Worm (Caenorhabditis elegans): Measurements from ENCODE around the gene exc-5.
A peak's percentile ranks its signal among the peaks of the same experiment; 100 is the strongest.

Gene exc-5

DNA sequence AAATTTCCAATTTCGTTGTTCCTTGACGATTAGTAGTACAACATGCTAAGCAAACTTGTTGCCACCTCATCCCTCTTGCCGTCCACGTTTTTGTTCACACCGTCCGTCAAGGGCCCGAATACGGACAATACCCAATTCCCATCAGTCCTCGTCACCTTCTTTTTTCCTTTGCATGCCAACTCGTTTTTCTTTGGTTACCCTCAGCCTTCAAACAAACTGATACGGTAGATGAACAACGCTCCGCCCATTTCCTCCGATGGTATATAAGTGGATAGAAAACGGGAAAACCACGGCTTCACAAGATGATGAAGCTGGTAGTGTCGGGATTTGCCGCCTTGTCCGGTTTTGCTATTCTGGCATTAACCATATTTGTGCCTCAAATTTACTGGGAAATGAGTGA is 34.4 kb upstream of the exc-5 start, which contains the start of gene col-118:
Gene col-118 (plus strand): TSS at position 301 of the 400 bp plus-strand sequence.
- TF ChIP-seq ztf-16 (tag; optimal IDR thresholded peaks at IDR 0.05) (no peak), che-1 (tag; optimal IDR thresholded peaks at IDR 0.05) (no peak), nhr-11 (tag; optimal IDR thresholded peaks at IDR 0.05) (no peak), ceh-31 (tag; optimal IDR thresholded peaks at IDR 0.05) (no peak), ttx-3 (tag; optimal IDR thresholded peaks at IDR 0.05) (no peak), dmd-4 (tag; optimal IDR thresholded peaks at IDR 0.05; ENCODE audit: borderline replicate concordance) (no peak), pqm-1 (tag; optimal IDR thresholded peaks at IDR 0.05) (no peak), eyg-1 (tag; optimal IDR thresholded peaks at IDR 0.05) (no peak), T23F11.4 (GFP tag; optimal IDR thresholded peaks at IDR 0.05) (no peak), F13H6.1 (tag; optimal IDR thresholded peaks at IDR 0.05) (no peak), ceh-14 (tag; optimal IDR thresholded peaks at IDR 0.05) (no peak), mec-3 (tag; optimal IDR thresholded peaks at IDR 0.05; ENCODE audit: borderline replicate concordance) (no peak), hlh-8 (tag; optimal IDR thresholded peaks at IDR 0.05) (no peak), pax-1 (tag; optimal IDR thresholded peaks at IDR 0.05) (no peak)

DNA sequence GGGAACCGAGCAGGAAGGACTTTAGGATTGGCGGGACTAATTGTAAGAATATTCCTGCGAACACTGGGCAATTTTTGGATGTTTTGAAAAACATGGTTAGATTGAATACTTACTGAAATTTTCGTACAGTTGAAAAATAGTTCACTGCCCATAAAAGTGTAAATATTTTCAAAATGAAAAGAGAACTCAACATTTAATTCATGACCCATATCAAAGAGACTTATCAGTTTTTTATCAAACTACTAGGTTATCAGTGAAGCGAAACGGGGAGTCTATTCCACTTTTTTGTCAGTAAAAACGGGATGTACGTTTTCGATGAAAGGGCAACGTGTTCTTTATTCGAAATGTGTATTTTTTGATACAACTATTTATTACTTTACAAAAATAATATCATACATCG is 32.5 kb upstream of the exc-5 start:
- TF ChIP-seq K09A11.1 (tag; optimal IDR thresholded peaks at IDR 0.05; ENCODE audit: insufficient read depth): no peak
- no peak for TF ChIP-seq K02D7.2 (tag; optimal IDR thresholded peaks at IDR 0.05)
- peak; percentile 59 for TF ChIP-seq elt-2 (tag; optimal IDR thresholded peaks at IDR 0.05)

DNA sequence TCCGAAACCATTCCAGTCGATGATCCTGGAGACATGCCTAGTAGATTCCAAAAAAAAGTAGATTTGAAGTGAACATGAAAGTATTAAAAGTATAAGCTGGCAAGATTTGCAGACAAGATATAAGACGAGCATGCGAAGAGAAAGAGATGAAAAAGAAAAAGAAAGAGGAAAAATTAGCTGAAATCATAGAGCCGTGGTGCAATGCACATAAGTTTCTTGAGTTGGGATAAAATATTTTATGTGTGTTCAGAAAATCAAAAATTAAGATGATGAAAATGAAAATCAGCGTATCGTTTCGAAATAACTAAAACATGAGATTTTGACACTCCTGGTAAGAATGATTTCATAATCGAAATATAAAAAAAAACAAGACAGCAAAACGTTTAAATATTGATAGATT is 31.0 kb upstream of the exc-5 start, which contains the start of gene T11B7.2:
Gene T11B7.2 (minus strand): TSS at position 101 of the 400 bp plus-strand sequence.
- no peak for TF ChIP-seq pha-4 (tag; optimal IDR thresholded peaks at IDR 0.05)
- TF ChIP-seq C08G9.2 (tag; optimal IDR thresholded peaks at IDR 0.05): no peak
- no peak for TF ChIP-seq lim-6 (tag; optimal IDR thresholded peaks at IDR 0.05)
- TF ChIP-seq lin-11 (tag; optimal IDR thresholded peaks at IDR 0.05): no peak
- TF ChIP-seq mec-3 (tag; optimal IDR thresholded peaks at IDR 0.05; ENCODE audit: borderline replicate concordance): no peak
- TF ChIP-seq ceh-45 (GFP tag; IDR thresholded peaks at IDR 0.05): no peak
- no peak for TF ChIP-seq ceh-14 (tag; optimal IDR thresholded peaks at IDR 0.05)
- no peak for TF ChIP-seq pros-1 (tag; optimal IDR thresholded peaks at IDR 0.05)
- TF ChIP-seq pax-1 (tag; optimal IDR thresholded peaks at IDR 0.05): no peak
- TF ChIP-seq ceh-30 (tag; optimal IDR thresholded peaks at IDR 0.05): no peak
- no peak for TF ChIP-seq tbx-2 (tag; optimal IDR thresholded peaks at IDR 0.05)
- TF ChIP-seq unc-55 (GFP tag; optimal IDR thresholded peaks at IDR 0.05): no peak
- no peak for TF ChIP-seq zip-5 (tag; optimal IDR thresholded peaks at IDR 0.05)
- TF ChIP-seq ztf-16 (tag; optimal IDR thresholded peaks at IDR 0.05): no peak
- TF ChIP-seq ceh-31 (tag; optimal IDR thresholded peaks at IDR 0.05): no peak
- no peak for TF ChIP-seq pat-9 (tag; optimal IDR thresholded peaks at IDR 0.05)

DNA sequence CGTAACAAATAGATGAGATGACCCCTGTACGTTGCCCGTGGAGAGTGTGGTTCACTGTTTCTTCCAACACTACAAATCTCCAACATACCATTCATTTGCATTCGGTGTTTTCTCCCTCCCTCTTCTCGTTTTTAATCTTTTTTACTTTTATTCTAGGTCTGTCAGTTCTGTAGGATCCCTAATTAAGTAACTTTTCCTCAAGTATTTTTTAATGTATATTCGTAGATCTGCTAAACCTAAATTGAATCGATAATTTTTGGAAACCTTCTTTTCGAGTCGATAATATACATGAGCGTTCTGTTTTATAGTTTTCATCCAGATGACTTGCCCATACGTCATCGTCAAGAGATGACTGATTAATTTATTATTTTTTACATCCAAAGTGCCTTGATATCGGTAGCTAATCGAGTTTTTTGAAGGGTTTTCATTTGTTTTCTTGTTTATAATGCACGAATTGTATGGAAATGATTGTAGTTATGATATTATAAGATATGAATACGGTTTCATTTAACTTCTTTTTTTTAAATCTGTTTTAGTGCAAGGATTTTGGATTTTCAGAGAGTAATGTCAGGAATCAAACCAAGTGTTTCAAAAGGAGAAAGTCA is 26.8 kb upstream of the exc-5 start, which contains the start of the genes T28C6.11 and T11B7.1:
Gene T28C6.11 (minus strand): TSS at position 101 of the 605 bp plus-strand sequence.
Gene T11B7.1 (plus strand): TSS at position 555 of the 605 bp plus-strand sequence.
- TF ChIP-seq mec-3 (tag; optimal IDR thresholded peaks at IDR 0.05; ENCODE audit: borderline replicate concordance) (no peak), unc-3 (GFP tag; conservative IDR thresholded peaks at IDR 0.05) (no peak), unc-3 (tag; optimal IDR thresholded peaks at IDR 0.05) (no peak), eyg-1 (tag; optimal IDR thresholded peaks at IDR 0.05) (no peak), ceh-30 (tag; optimal IDR thresholded peaks at IDR 0.05) (no peak), madf-2 (tag; optimal IDR thresholded peaks at IDR 0.05) (no peak), pat-9 (tag; optimal IDR thresholded peaks at IDR 0.05) (no peak), unc-42 (tag; optimal IDR thresholded peaks at IDR 0.05) (no peak), zip-5 (tag; optimal IDR thresholded peaks at IDR 0.05) (no peak), C38D4.7 (GFP tag; optimal IDR thresholded peaks at IDR 0.05) (no peak), ceh-24 (tag; optimal IDR thresholded peaks at IDR 0.05) (no peak), C08G9.2 (tag; optimal IDR thresholded peaks at IDR 0.05) (no peak), sdc-2 (tag; optimal IDR thresholded peaks at IDR 0.05) (no peak), hlh-6 (tag; optimal IDR thresholded peaks at IDR 0.05) (no peak), odd-2 (tag; optimal IDR thresholded peaks at IDR 0.05) (no peak)

Data from whole organism, late embryonic.